Worm (Caenorhabditis elegans): ENCODE measurements around the gene srt-39.

- TF ChIP-seq ztf-29 (GFP tag; IDR thresholded peaks at IDR 0.05) (no peak), med-1 (GFP tag; optimal IDR thresholded peaks at IDR 0.05; ENCODE audit: insufficient read depth) (no peak), ref-1 (GFP tag; conservative IDR thresholded peaks at IDR 0.05) (no peak), flt-1 (GFP tag; IDR thresholded peaks at IDR 0.05) (no peak), ztf-23 (GFP tag; IDR thresholded peaks at IDR 0.05) (no peak), klf-2 (GFP tag; conservative IDR thresholded peaks at IDR 0.05) (no peak), tab-1 (GFP tag; IDR thresholded peaks at IDR 0.05) (no peak), T22C8.4 (GFP tag; IDR thresholded peaks at IDR 0.05) (no peak)
Measured at ce11 chrV:12534941-12535340, 50.3 kb downstream of the srt-39 start.
